Fruit fly (Drosophila melanogaster) whole organism, embryonic: ENCODE data around the gene RpL28.
A peak's percentile ranks its signal among the peaks of the same experiment; 100 is the strongest.

Experiments
- CG10267 ChIP-seq: fragments of 200-800 bp; sonication (Bioruptor generic); optimal IDR thresholded peaks from 2 replicates; lab custom pipeline; 2018; ENCODE audit warnings: missing biosample characterization, mild to moderate bottlenecking, missing genetic modification characterization, moderate library complexity
- CG10543 ChIP-seq: fragments of 200-800 bp; sonication (Bioruptor generic); optimal IDR thresholded peaks from 3 replicates; lab custom pipeline; 2017; ENCODE audit warnings: missing biosample characterization, mild to moderate bottlenecking, missing genetic modification characterization, moderate library complexity
- CG11398 ChIP-seq: fragments of 200-800 bp; sonication (Bioruptor generic); optimal IDR thresholded peaks from 2 replicates; lab custom pipeline; 2016; ENCODE audit warnings: missing biosample characterization, missing genetic modification characterization
- CG11560 ChIP-seq: fragments of 200-800 bp; sonication (Bioruptor generic); IDR thresholded peaks from 3 replicates; pipeline ENCODE4 v1.3.6; 2022; ENCODE audit warnings: missing biosample characterization, missing genetic modification characterization
- CG13287 ChIP-seq: fragments of 200-800 bp; sonication (Bioruptor generic); IDR thresholded peaks from 2 replicates; pipeline ENCODE4 v1.3.6; 2022; ENCODE audit warnings: missing biosample characterization, missing genetic modification characterization; ENCODE audit not compliant: partially characterized antibody
- CG13894 ChIP-seq: fragments of 200-800 bp; sonication (Bioruptor generic); optimal IDR thresholded peaks from 3 replicates; lab custom pipeline; 2018; ENCODE audit warnings: missing biosample characterization, mild to moderate bottlenecking, missing genetic modification characterization, moderate library complexity
- CG14014 ChIP-seq: fragments of 200-800 bp; sonication (Bioruptor generic); IDR thresholded peaks from 2 replicates; pipeline ENCODE4 v1.3.6; 2022; ENCODE audit warnings: missing biosample characterization, missing genetic modification characterization
- CG15269 ChIP-seq: fragments of 200-800 bp; sonication (Bioruptor generic); optimal IDR thresholded peaks from 2 replicates; lab custom pipeline; 2018; ENCODE audit warnings: missing biosample characterization, mild to moderate bottlenecking, missing genetic modification characterization, moderate library complexity
- CG15601 ChIP-seq: fragments of 200-800 bp; sonication (Bioruptor generic); optimal IDR thresholded peaks from 3 replicates; lab custom pipeline; 2019; ENCODE audit warnings: missing biosample characterization, mild to moderate bottlenecking, missing genetic modification characterization, moderate library complexity
- CG2199 ChIP-seq: fragments of 200-800 bp; sonication (Bioruptor generic); IDR thresholded peaks from 3 replicates; pipeline ENCODE4 v1.3.6; 2022; ENCODE audit warnings: missing biosample characterization, missing genetic modification characterization
- CG32532 ChIP-seq: fragments of 200-800 bp; sonication (Bioruptor generic); IDR thresholded peaks from 2 replicates; pipeline ENCODE4 v1.3.6; 2022; ENCODE audit warnings: missing biosample characterization, missing genetic modification characterization
- CG32767 ChIP-seq: fragments of 200-800 bp; sonication (Bioruptor generic); IDR thresholded peaks from 2 replicates; pipeline ENCODE4 v1.3.6; 2022; ENCODE audit warnings: missing biosample characterization, missing genetic modification characterization
- CG34376 ChIP-seq: fragments of 200-800 bp; sonication (Bioruptor generic); optimal IDR thresholded peaks from 2 replicates; lab custom pipeline; 2018; ENCODE audit warnings: missing biosample characterization, mild to moderate bottlenecking, missing genetic modification characterization
- CG43689 ChIP-seq: fragments of 200-800 bp; sonication (Bioruptor generic); IDR thresholded peaks from 2 replicates; pipeline ENCODE4 v1.3.6; 2022; ENCODE audit warnings: missing biosample characterization, missing genetic modification characterization
- CG4854 ChIP-seq: fragments of 200-800 bp; sonication (Bioruptor generic); optimal IDR thresholded peaks from 2 replicates; lab custom pipeline; 2016; ENCODE audit warnings: missing biosample characterization, missing genetic modification characterization, inconsistent platforms
- CG9797 ChIP-seq: fragments of 200-800 bp; sonication (Bioruptor generic); optimal IDR thresholded peaks from 3 replicates; lab custom pipeline; 2018; ENCODE audit warnings: missing biosample characterization, mild to moderate bottlenecking, missing genetic modification characterization
- Doc2 ChIP-seq: fragments of 200-800 bp; sonication (Bioruptor generic); IDR thresholded peaks from 2 replicates; pipeline ENCODE4 v1.3.6; 2022; ENCODE audit warnings: missing biosample characterization, missing genetic modification characterization
- E2f2 ChIP-seq: fragments of 200-800 bp; sonication (Bioruptor generic); IDR thresholded peaks from 2 replicates; pipeline ENCODE4 v1.3.6; 2022; ENCODE audit warnings: missing biosample characterization, missing genetic modification characterization
- ERR ChIP-seq: fragments of 200-800 bp; sonication (Bioruptor generic); optimal IDR thresholded peaks from 2 replicates; lab custom pipeline; 2016; ENCODE audit warnings: missing biosample characterization, missing genetic modification characterization
- HLHmδ ChIP-seq: fragments of 200-800 bp; sonication (Bioruptor generic); optimal IDR thresholded peaks from 2 replicates; lab custom pipeline; 2018; ENCODE audit warnings: missing biosample characterization, mild to moderate bottlenecking, missing genetic modification characterization, moderate library complexity
- HmgD ChIP-seq: fragments of 200-800 bp; sonication (Bioruptor generic); optimal IDR thresholded peaks from 3 replicates; lab custom pipeline; 2016; ENCODE audit warnings: missing biosample characterization, missing genetic modification characterization
- MESR4 ChIP-seq: fragments of 200-800 bp; sonication (Bioruptor generic); optimal IDR thresholded peaks from 2 replicates; lab custom pipeline; 2018; ENCODE audit warnings: missing biosample characterization, mild to moderate bottlenecking, missing genetic modification characterization, moderate library complexity
- NC2β ChIP-seq: fragments of 200-800 bp; sonication (Bioruptor generic); optimal IDR thresholded peaks from 2 replicates; lab custom pipeline; 2016; ENCODE audit warnings: missing biosample characterization, missing genetic modification characterization
- Nf-YB ChIP-seq: fragments of 200-800 bp; sonication (Bioruptor generic); optimal IDR thresholded peaks from 3 replicates; lab custom pipeline; 2019; ENCODE audit warnings: missing biosample characterization, mild to moderate bottlenecking, missing genetic modification characterization, moderate library complexity
- PHDP ChIP-seq: fragments of 200-800 bp; sonication (Bioruptor generic); optimal IDR thresholded peaks from 3 replicates; lab custom pipeline; 2018; ENCODE audit warnings: missing biosample characterization, mild to moderate bottlenecking, missing genetic modification characterization, moderate library complexity
- Xrp1 ChIP-seq: fragments of 200-800 bp; sonication (Bioruptor generic); IDR thresholded peaks from 2 replicates; pipeline ENCODE4 v1.3.6; 2022; ENCODE audit warnings: missing biosample characterization, missing genetic modification characterization
- abd-A ChIP-seq: fragments of 200-800 bp; sonication (Bioruptor generic); optimal IDR thresholded peaks from 3 replicates; lab custom pipeline; 2019; ENCODE audit warnings: missing biosample characterization, mild to moderate bottlenecking, missing genetic modification characterization, moderate library complexity
- ash1 ChIP-seq: fragments of 200-800 bp; sonication (Bioruptor generic); optimal IDR thresholded peaks from 2 replicates; lab custom pipeline; 2018; ENCODE audit warnings: missing biosample characterization, mild to moderate bottlenecking, missing genetic modification characterization
- ato ChIP-seq: fragments of 200-800 bp; sonication (Bioruptor generic); IDR thresholded peaks from 2 replicates; pipeline ENCODE4 v1.3.6; 2022; ENCODE audit warnings: missing biosample characterization, missing genetic modification characterization; ENCODE audit not compliant: partially characterized antibody
- bbx ChIP-seq: fragments of 200-800 bp; sonication (Bioruptor generic); IDR thresholded peaks from 2 replicates; pipeline ENCODE4 v1.3.6; 2022; ENCODE audit warnings: missing biosample characterization, missing genetic modification characterization; ENCODE audit not compliant: partially characterized antibody
- btn ChIP-seq: fragments of 200-800 bp; sonication (Bioruptor generic); optimal IDR thresholded peaks from 2 replicates; lab custom pipeline; 2016; ENCODE audit warnings: missing biosample characterization, missing genetic modification characterization
- caup ChIP-seq: fragments of 200-800 bp; sonication (Bioruptor generic); optimal IDR thresholded peaks from 3 replicates; lab custom pipeline; 2017; ENCODE audit warnings: missing biosample characterization, mild to moderate bottlenecking, missing genetic modification characterization, moderate library complexity; ENCODE audit not compliant: severe bottlenecking
- crc ChIP-seq: fragments of 200-800 bp; sonication (Bioruptor generic); optimal IDR thresholded peaks from 2 replicates; lab custom pipeline; 2016; ENCODE audit warnings: missing biosample characterization, missing genetic modification characterization
- crp ChIP-seq, 2 experiments: fragments of 200-800 bp; sonication (Bioruptor generic); optimal IDR thresholded peaks; 2 replicates in 1 of 2; 3 replicates in 1 of 2; lab custom pipeline; 2017; ENCODE audit warnings: missing biosample characterization in 2 of 2, missing genetic modification characterization in 2 of 2, mild to moderate bottlenecking in 1 of 2, moderate library complexity in 1 of 2
- dati ChIP-seq: fragments of 200-800 bp; sonication (Bioruptor generic); IDR thresholded peaks from 2 replicates; pipeline ENCODE4 v1.3.6; 2022; ENCODE audit warnings: missing biosample characterization, missing genetic modification characterization
- fd3F ChIP-seq: fragments of 200-800 bp; sonication (Bioruptor generic); optimal IDR thresholded peaks from 2 replicates; lab custom pipeline; 2018; ENCODE audit warnings: missing biosample characterization, mild to moderate bottlenecking, missing genetic modification characterization, moderate library complexity
- gcm ChIP-seq: fragments of 200-800 bp; sonication (Bioruptor generic); optimal IDR thresholded peaks from 2 replicates; lab custom pipeline; 2019; ENCODE audit warnings: missing biosample characterization, mild to moderate bottlenecking, missing genetic modification characterization, moderate library complexity
- grau ChIP-seq: fragments of 200-800 bp; optimal IDR thresholded peaks from 3 replicates; lab custom pipeline; 2019; ENCODE audit warnings: missing biosample characterization, mild to moderate bottlenecking, missing genetic modification characterization, moderate library complexity
- h ChIP-seq: fragments of >200 bp; optimal IDR thresholded peaks from 2 replicates; lab custom pipeline; 2017
- ken ChIP-seq: fragments of 200-800 bp; sonication (Bioruptor generic); IDR thresholded peaks from 3 replicates; pipeline ENCODE4 v1.3.6; 2022; ENCODE audit warnings: missing biosample characterization, missing genetic modification characterization
- luna ChIP-seq: fragments of 200-800 bp; sonication (Bioruptor generic); optimal IDR thresholded peaks from 2 replicates; lab custom pipeline; 2016; ENCODE audit warnings: missing biosample characterization, missing genetic modification characterization
- mld ChIP-seq: fragments of 200-800 bp; sonication (Bioruptor generic); IDR thresholded peaks from 3 replicates; pipeline ENCODE4 v1.3.6; 2022; ENCODE audit warnings: missing biosample characterization, missing genetic modification characterization; ENCODE audit not compliant: partially characterized antibody
- nerfin-2 ChIP-seq: fragments of 200-800 bp; sonication (Bioruptor generic); IDR thresholded peaks from 2 replicates; pipeline ENCODE4 v1.3.6; 2022; ENCODE audit warnings: missing biosample characterization, missing genetic modification characterization; ENCODE audit not compliant: partially characterized antibody
- onecut ChIP-seq: fragments of 200-800 bp; sonication (Bioruptor generic); IDR thresholded peaks from 2 replicates; pipeline ENCODE4 v1.3.6; 2022; ENCODE audit warnings: missing biosample characterization, missing genetic modification characterization
- phol ChIP-seq: fragments of 200-800 bp; sonication (Bioruptor generic); optimal IDR thresholded peaks from 3 replicates; lab custom pipeline; 2018; ENCODE audit warnings: missing biosample characterization, mild to moderate bottlenecking, missing genetic modification characterization, moderate library complexity
- pum ChIP-seq: fragments of 200-800 bp; sonication (Bioruptor generic); optimal IDR thresholded peaks from 2 replicates; lab custom pipeline; 2016; ENCODE audit warnings: missing biosample characterization, missing genetic modification characterization
- sob ChIP-seq: fragments of 200-800 bp; sonication (Bioruptor generic); IDR thresholded peaks from 2 replicates; pipeline ENCODE4 v1.3.6; 2022; ENCODE audit warnings: missing biosample characterization, missing genetic modification characterization
- sr ChIP-seq: fragments of 200-800 bp; sonication (Bioruptor generic); IDR thresholded peaks from 3 replicates; pipeline ENCODE4 v1.3.6; 2022; ENCODE audit warnings: missing biosample characterization, missing genetic modification characterization
- sug ChIP-seq: fragments of 200-800 bp; optimal IDR thresholded peaks from 2 replicates; lab custom pipeline; 2019; ENCODE audit warnings: missing biosample characterization, mild to moderate bottlenecking, missing genetic modification characterization, moderate library complexity
- tx ChIP-seq: fragments of 200-800 bp; sonication (Bioruptor generic); optimal IDR thresholded peaks from 2 replicates; lab custom pipeline; 2016; ENCODE audit warnings: missing biosample characterization, missing genetic modification characterization
- unpg ChIP-seq: fragments of 200-800 bp; sonication (Bioruptor generic); optimal IDR thresholded peaks from 3 replicates; lab custom pipeline; 2018; ENCODE audit warnings: missing biosample characterization, mild to moderate bottlenecking, missing genetic modification characterization, moderate library complexity
- wdn ChIP-seq: fragments of 200-800 bp; sonication (Bioruptor generic); IDR thresholded peaks from 2 replicates; pipeline ENCODE4 v1.3.6; 2022; ENCODE audit warnings: missing biosample characterization, missing genetic modification characterization

RpL28 gene

dm6 chr3L:3236319-3236718 lies 13.6 kb upstream of the RpL28 start:
- TF ChIP-seq nerfin-2 (GFP tag; lab: Robert Waterston, UW) (no peak), CG10543 (GFP tag; lab: Kevin White, UChicago) (peak; percentile 8), sug (peak; percentile 91), PHDP (tag; lab: Kevin White, UChicago) (no peak), caup (GFP tag; lab: Kevin White, UChicago) (no peak), wdn (no peak), CG32767 (GFP tag; lab: Robert Waterston, UW) (no peak), CG13287 (no peak), Doc2 (GFP tag; lab: Robert Waterston, UW) (no peak), E2f2 (GFP tag; lab: Robert Waterston, UW) (no peak), ken (GFP tag; lab: Robert Waterston, UW) (no peak), gcm (GFP tag; lab: Kevin White, UChicago) (no peak), h (lab: Kevin White, UChicago) (no peak), ato (no peak), CG43689 (GFP tag; lab: Robert Waterston, UW) (no peak), pum (no peak), mld (no peak), CG2199 (GFP tag; lab: Robert Waterston, UW) (peak; percentile 64; the same call in 1 of the 3 replicates), crc (no peak), CG15601 (tag; lab: Kevin White, UChicago) (no peak), onecut (no peak), crp (GFP tag; optimal IDR thresholded peaks at IDR 0.05; lab: Kevin White, UChicago) (no peak), sob (GFP tag; lab: Robert Waterston, UW) (peak; percentile 25; the same call in 1 of the 2 replicates), CG32532 (no peak), luna (GFP tag; lab: Kevin White, UChicago) (no peak), CG11398 (no peak), CG14014 (GFP tag; lab: Robert Waterston, UW) (no peak), Nf-YB (GFP tag; lab: Kevin White, UChicago) (no peak), CG10267 (no peak), sr (no peak), CG9797 (GFP tag; lab: Kevin White, UChicago) (no peak), btn (GFP tag; lab: Kevin White, UChicago) (no peak), MESR4 (GFP tag; lab: Kevin White, UChicago) (no peak), HLHmδ (GFP tag; lab: Kevin White, UChicago) (no peak), grau (tag; lab: Kevin White, UChicago) (peak; percentile 4), abd-A (tag; lab: Kevin White, UChicago) (no peak), tx (no peak), phol (tag; lab: Kevin White, UChicago) (no peak), HmgD (GFP tag; lab: Kevin White, UChicago) (no peak), ERR (GFP tag; lab: Kevin White, UChicago) (no peak), CG15269 (no peak), NC2β (GFP tag; lab: Kevin White, UChicago) (no peak), bbx (GFP tag; lab: Robert Waterston, UW) (no peak), dati (GFP tag; lab: Robert Waterston, UW) (no peak), Xrp1 (GFP tag; lab: Robert Waterston, UW) (no peak), ash1 (GFP tag; lab: Kevin White, UChicago) (no peak), CG34376 (peak; percentile 6), unpg (GFP tag; lab: Kevin White, UChicago) (no peak), CG13894 (tag; lab: Kevin White, UChicago) (no peak), CG11560 (tag; lab: Robert Waterston, UW) (no peak), fd3F (GFP tag; lab: Kevin White, UChicago) (no peak), CG4854 (GFP tag; lab: Kevin White, UChicago) (no peak)
